Fruit fly (Drosophila melanogaster): Measurements from ENCODE around the gene nSyb.

The nSyb gene

dm6 chr3L:1618116-1618727, 19.3 kb downstream of the nSyb start, which contains the start of the genes CG13926, ABCB7 and CG33230 (continued):
- peak; percentile 46 for TF ChIP-seq Nf-YC (tag; optimal IDR thresholded peaks at IDR 0.05)
- no peak for TF ChIP-seq CG1024 (GFP tag; IDR thresholded peaks at IDR 0.05)
- peak; percentile 44 for TF ChIP-seq Max (GFP tag; optimal IDR thresholded peaks at IDR 0.05)
- no peak for TF ChIP-seq Oaz (GFP tag; IDR thresholded peaks at IDR 0.05)
- TF ChIP-seq CG17385 (GFP tag; optimal IDR thresholded peaks at IDR 0.05): no peak
- no peak for TF ChIP-seq CG15269 (tag; optimal IDR thresholded peaks at IDR 0.05)
- no peak for TF ChIP-seq CG2678 (tag; optimal IDR thresholded peaks at IDR 0.05)
- TF ChIP-seq CG2712 (tag; optimal IDR thresholded peaks at IDR 0.05): no peak
- TF ChIP-seq Dip3 (GFP tag; optimal IDR thresholded peaks at IDR 0.05): peak; percentile 1
- TF ChIP-seq tup (GFP tag; optimal IDR thresholded peaks at IDR 0.05): no peak
- TF ChIP-seq Drgx (GFP tag; IDR thresholded peaks at IDR 0.05): 0 out of 2 replicates have a peak, but pooled peaks have one; percentile 12
- TF ChIP-seq knrl (GFP tag; IDR thresholded peaks at IDR 0.05; ENCODE audit: partially characterized antibody): peak; percentile 71
- TF ChIP-seq croc (GFP tag; conservative IDR thresholded peaks at IDR 0.05): no peak
- peak; percentile 92 for TF ChIP-seq Med (GFP tag)
- no peak for TF ChIP-seq disco-r (GFP tag; optimal IDR thresholded peaks at IDR 0.05)
- TF ChIP-seq ssp (GFP tag; IDR thresholded peaks at IDR 0.05): no peak
- TF ChIP-seq TFAM (GFP tag; optimal IDR thresholded peaks at IDR 0.05): no peak
- TF ChIP-seq CG6765 (GFP tag; optimal IDR thresholded peaks at IDR 0.05): no peak
- peak; percentile 44 for TF ChIP-seq CG4424 (GFP tag; optimal IDR thresholded peaks at IDR 0.05)
- peak; percentile 60; the same call in 2 of the 3 replicates for TF ChIP-seq CG34422 (GFP tag; IDR thresholded peaks at IDR 0.05)
- no peak for TF ChIP-seq MTF-1 (GFP tag; optimal IDR thresholded peaks at IDR 0.05; ENCODE audit: borderline replicate concordance)
- no peak for TF ChIP-seq B-H1 (GFP tag; IDR thresholded peaks at IDR 0.05)
- no peak for TF ChIP-seq sd (tag; optimal IDR thresholded peaks at IDR 0.05)
- peak; percentile 1 for TF ChIP-seq Ets97D (GFP tag; optimal IDR thresholded peaks at IDR 0.05)
- TF ChIP-seq Doc2 (GFP tag; IDR thresholded peaks at IDR 0.05): no peak
- TF ChIP-seq CG7839 (tag; optimal IDR thresholded peaks at IDR 0.05): no peak
- TF ChIP-seq BEAF-32 (GFP tag; optimal IDR thresholded peaks at IDR 0.05): peak; percentile 64
- peak; percentile 95 for TF ChIP-seq CG10274 (GFP tag; optimal IDR thresholded peaks at IDR 0.05)
- TF ChIP-seq NK7.1 (GFP tag; optimal IDR thresholded peaks at IDR 0.05): no peak
- TF ChIP-seq CG15011 (GFP tag; optimal IDR thresholded peaks at IDR 0.05): no peak
- TF ChIP-seq CG9797 (GFP tag; optimal IDR thresholded peaks at IDR 0.05): no peak
- TF ChIP-seq CG12299 (tag; optimal IDR thresholded peaks at IDR 0.05): no peak
- TF ChIP-seq Mrtf (GFP tag; IDR thresholded peaks at IDR 0.05): no peak
- no peak for TF ChIP-seq wor (GFP tag; IDR thresholded peaks at IDR 0.05)
- peak; percentile 46; the same call in 1 of the 2 replicates for TF ChIP-seq amos (GFP tag; IDR thresholded peaks at IDR 0.05; ENCODE audit: partially characterized antibody)
- peak; percentile 37 for TF ChIP-seq grau (tag; optimal IDR thresholded peaks at IDR 0.05)
- no peak for TF ChIP-seq CG13123 (GFP tag; optimal IDR thresholded peaks at IDR 0.05)
- TF ChIP-seq CoRest (tag; optimal IDR thresholded peaks at IDR 0.05): peak; percentile 52
- peak; percentile 60 for TF ChIP-seq sug (tag; optimal IDR thresholded peaks at IDR 0.05)
- TF ChIP-seq CG14667 (GFP tag; IDR thresholded peaks at IDR 0.05): no peak
- TF ChIP-seq Asciz (GFP tag; optimal IDR thresholded peaks at IDR 0.05): no peak
- TF ChIP-seq bsh (GFP tag; optimal IDR thresholded peaks at IDR 0.05): no peak
- TF ChIP-seq gcm2 (GFP tag; optimal IDR thresholded peaks at IDR 0.05): no peak
- peak; percentile 71 for TF ChIP-seq CG4617 (GFP tag; optimal IDR thresholded peaks at IDR 0.05; ENCODE audit: borderline replicate concordance)
- no peak for TF ChIP-seq Rx (GFP tag; IDR thresholded peaks at IDR 0.05)
- TF ChIP-seq CG18764 (GFP tag; optimal IDR thresholded peaks at IDR 0.05): no peak
- TF ChIP-seq CG16815 (GFP tag; optimal IDR thresholded peaks at IDR 0.05): no peak
- TF ChIP-seq Chrac-16 (GFP tag; optimal IDR thresholded peaks at IDR 0.05): no peak
- no peak for TF ChIP-seq cad (GFP tag; optimal IDR thresholded peaks at IDR 0.05)
- TF ChIP-seq prd (optimal IDR thresholded peaks at IDR 0.05): no peak
- TF ChIP-seq prd (GFP tag; IDR thresholded peaks at IDR 0.05): peak; percentile 20; the same call in 2 of the 3 replicates
